Worm (Caenorhabditis elegans) whole organism, L4 larva: ENCODE measurements around the gene C53D6.11.

Source experiments
- unc-130 ChIP-seq: sonication (generic microtip); optimal IDR thresholded peaks from 2 replicates; lab custom pipeline; 2016; ENCODE audit warnings: missing genetic modification reagents, missing genetic modification characterization, missing compliant biosample characterization
- vab-7 ChIP-seq: fragments of 200-800 bp; sonication (Bioruptor generic); IDR thresholded peaks from 2 replicates; pipeline ENCODE4 v1.3.6; 2022; ENCODE audit warnings: missing genetic modification reagents, missing genetic modification characterization, missing compliant biosample characterization

DNA sequence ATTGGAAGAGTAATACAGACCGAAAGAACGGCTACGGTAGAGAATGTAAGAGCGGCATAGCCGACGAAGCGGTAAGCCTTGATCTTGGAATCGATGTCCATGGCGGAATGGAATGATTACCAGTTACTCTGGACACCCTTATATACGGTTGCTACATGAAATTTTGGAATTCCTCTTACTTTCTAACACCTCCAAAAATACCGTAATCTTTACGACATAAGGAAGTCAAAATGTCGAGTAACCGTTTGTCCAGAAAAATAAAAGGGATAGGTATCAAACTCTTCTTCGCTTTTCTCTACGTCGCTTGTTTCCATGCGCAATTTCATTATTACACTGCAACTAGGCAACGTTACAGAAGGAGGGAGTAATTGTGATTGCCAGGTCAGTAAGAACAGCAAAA, 30.7 kb upstream of the C53D6.11 start, which contains the start of gene col-119:
- no peak for TF ChIP-seq unc-130
- no peak for TF ChIP-seq vab-7 (GFP tag; lab: Robert Waterston, UW)
